Worm (Caenorhabditis elegans) whole organism, L1 larva: ENCODE measurements around the gene lact-8.
A peak's percentile ranks its signal among the peaks of the same experiment; 100 is the strongest.

Experiments used
- aha-1 ChIP-seq: fragments of 150-350 bp; optimal IDR thresholded peaks from 2 replicates; lab custom pipeline; 2014; ENCODE audit warnings: missing biosample characterization, missing genetic modification characterization
- elt-3 ChIP-seq, 6 experiments: fragments of 150-350 bp in 1 of 6; sonication (generic microtip); optimal IDR thresholded peaks; 2 replicates each; lab custom pipeline; 2017 to 2018; ENCODE audit warnings: missing biosample characterization in 6 of 6, missing genetic modification characterization in 6 of 6, inconsistent platforms in 1 of 6
- fos-1 ChIP-seq: fragments of 150-350 bp; optimal IDR thresholded peaks from 2 replicates; lab custom pipeline; 2014; ENCODE audit warnings: missing biosample characterization, missing genetic modification characterization
- lin-13 ChIP-seq: fragments of 150-350 bp; optimal IDR thresholded peaks from 2 replicates; lab custom pipeline; 2014; ENCODE audit warnings: missing biosample characterization, missing genetic modification reagents, missing genetic modification characterization
- nhr-19 ChIP-seq: fragments of 200-800 bp; sonication (Bioruptor generic); conservative IDR thresholded peaks from 2 replicates; pipeline ENCODE4 v1.3.6; 2022; ENCODE audit warnings: missing genetic modification characterization, missing compliant biosample characterization
- nhr-90 ChIP-seq: sonication (generic microtip); optimal IDR thresholded peaks from 2 replicates; lab custom pipeline; 2016; ENCODE audit warnings: mild to moderate bottlenecking, missing genetic modification characterization, missing compliant biosample characterization; ENCODE audit not compliant: poor library complexity
- zag-1 ChIP-seq: fragments of 150-350 bp; optimal IDR thresholded peaks from 2 replicates; lab custom pipeline; 2014; ENCODE audit warnings: missing biosample characterization, missing genetic modification characterization

DNA sequence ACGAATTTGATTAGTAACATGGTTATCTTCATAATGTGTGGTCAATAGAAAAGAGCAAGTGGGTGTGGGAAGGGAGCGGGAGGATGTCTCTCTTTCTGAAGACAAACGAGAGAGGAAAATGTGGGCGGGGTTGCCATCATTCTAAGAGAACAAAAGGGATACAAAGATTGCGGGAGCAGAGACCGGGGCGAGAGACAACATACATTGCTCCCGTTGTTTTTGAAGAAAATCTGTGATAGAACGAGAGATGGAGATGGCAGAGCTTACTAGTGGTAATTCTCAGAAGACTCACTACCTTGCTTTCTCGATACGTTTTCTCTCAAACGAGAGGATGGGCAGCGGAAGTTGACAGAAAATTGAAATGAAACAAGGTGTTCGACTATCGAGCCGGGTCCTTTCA lies 20.1 kb downstream of the lact-8 start:
- no peak for TF ChIP-seq fos-1 (tag; lab: Kevin White, UChicago)
- TF ChIP-seq aha-1, result no peak
- no peak for TF ChIP-seq lin-13 (GFP tag; lab: Kevin White, UChicago)
- peak; percentile 49 for TF ChIP-seq nhr-19 (GFP tag; lab: Robert Waterston, UW)
- no peak for TF ChIP-seq zag-1 (tag; lab: Kevin White, UChicago)
- TF ChIP-seq nhr-90 (tag; lab: Kevin White, UChicago), result no peak
- no peak for TF ChIP-seq elt-3 (tag; optimal IDR thresholded peaks at IDR 0.05; lab: Kevin White, UChicago)
